Worm (Caenorhabditis elegans): Measurements from ENCODE around the gene srz-78.

srz-78 gene

ce11 chrIV:3532989-3533388, 41.4 kb downstream of the srz-78 start:
- TF ChIP-seq dpl-1 (GFP tag; optimal IDR thresholded peaks at IDR 0.05) (peak; percentile 34), lsy-2 (tag; optimal IDR thresholded peaks at IDR 0.05) (peak in 1 of 2 experiments; percentile 37), mes-2 (tag; optimal IDR thresholded peaks at IDR 0.05; ENCODE audit: poor library complexity, severe bottlenecking) (peak; percentile 18), lin-29 (GFP tag; IDR thresholded peaks at IDR 0.05) (no peak), unc-130 (GFP tag; optimal IDR thresholded peaks at IDR 0.05) (no peak), aha-1 (tag) (peak; percentile 72), lin-38 (GFP tag; IDR thresholded peaks at IDR 0.05) (peak; percentile 73), mxl-2 (GFP tag; conservative IDR thresholded peaks at IDR 0.05) (no peak), daf-19 (GFP tag; conservative IDR thresholded peaks at IDR 0.05) (no peak), T20F7.1 (GFP tag; optimal IDR thresholded peaks at IDR 0.05) (no peak)

DNA sequence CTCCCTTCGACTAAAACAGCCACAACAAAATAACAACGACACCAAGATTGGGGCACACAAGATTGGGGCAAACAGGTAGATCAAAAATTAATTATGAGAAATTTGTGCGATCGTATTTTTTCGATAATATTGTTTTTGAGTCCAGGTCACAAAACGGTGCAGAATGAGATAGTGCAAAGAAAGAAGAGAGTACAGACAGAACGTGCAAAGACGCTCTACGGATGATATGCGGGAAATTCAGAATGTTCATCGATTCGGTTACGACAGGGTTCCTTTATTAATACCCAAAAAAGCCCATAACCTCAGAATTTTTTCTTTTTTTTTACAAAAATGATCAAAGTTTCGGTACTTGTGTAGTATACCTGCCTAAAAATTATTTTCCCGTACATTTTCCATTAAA, 47.7 kb downstream of the srz-78 start:
- no peak for TF ChIP-seq mdl-1 (tag; optimal IDR thresholded peaks at IDR 0.05)
- TF ChIP-seq cey-2 (tag; optimal IDR thresholded peaks at IDR 0.05; ENCODE audit: borderline replicate concordance, insufficient read depth): no peak
- no peak for TF ChIP-seq lin-29 (GFP tag; IDR thresholded peaks at IDR 0.05)
- TF ChIP-seq mdt-29 (GFP tag; IDR thresholded peaks at IDR 0.05): no peak
- TF ChIP-seq dmd-8 (GFP tag; IDR thresholded peaks at IDR 0.05): no peak
- TF ChIP-seq lin-38 (GFP tag; IDR thresholded peaks at IDR 0.05): peak; percentile 69
- TF ChIP-seq hlh-30 (tag; optimal IDR thresholded peaks at IDR 0.05; ENCODE audit: insufficient read depth): no peak
- peak; percentile 11 for TF ChIP-seq dpl-1 (GFP tag; optimal IDR thresholded peaks at IDR 0.05)
- TF ChIP-seq nhr-237 (tag; optimal IDR thresholded peaks at IDR 0.05): no peak
- TF ChIP-seq T26A8.4 (GFP tag; IDR thresholded peaks at IDR 0.05): no peak
- TF ChIP-seq daf-16 (GFP tag; optimal IDR thresholded peaks at IDR 0.05): no peak
- TF ChIP-seq daf-16 (tag; optimal IDR thresholded peaks at IDR 0.05): no peak
- TF ChIP-seq aha-1 (tag): no peak

DNA sequence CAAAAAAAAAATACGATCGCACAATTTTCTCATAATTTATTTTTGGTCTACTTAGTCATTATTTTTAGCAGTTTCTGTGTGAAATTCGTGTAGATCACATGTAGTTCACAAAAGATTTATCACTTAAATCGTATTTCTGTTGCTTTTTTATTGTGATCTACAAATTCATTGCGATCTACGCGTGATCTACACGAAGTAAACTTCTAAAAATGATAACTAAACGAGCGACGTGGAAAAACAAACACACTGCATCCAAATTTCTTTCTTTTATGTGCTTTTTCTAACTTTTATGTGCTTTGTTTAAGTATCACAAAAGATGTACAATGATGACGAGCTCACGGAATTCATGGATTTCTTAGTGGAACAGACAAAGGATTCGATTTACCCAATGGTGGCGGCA, 48.3 kb downstream of the srz-78 start, which contains the start of gene B0212.3:
TSS of gene B0212.3 (plus strand) at position 301 of the 400 bp plus-strand sequence.
- TF ChIP-seq nhr-77 (tag; optimal IDR thresholded peaks at IDR 0.05) (no peak), aha-1 (tag) (no peak), dmd-6 (GFP tag; IDR thresholded peaks at IDR 0.05) (no peak), D1046.2 (GFP tag; IDR thresholded peaks at IDR 0.05) (no peak)

Measured in whole organism, L4 larva.